Worm (Caenorhabditis elegans) whole organism, mixed stage, embryonic: ENCODE data around the gene ilys-6.

Experiments used
- flh-1 ChIP-seq: fragments of 200-800 bp; sonication (Bioruptor generic); optimal IDR thresholded peaks from 2 replicates; lab custom pipeline; 2018; ENCODE audit warnings: mild to moderate bottlenecking, missing genetic modification characterization, moderate library complexity, missing compliant biosample characterization
- pha-4 ChIP-seq: fragments of 150-350 bp; optimal IDR thresholded peaks from 2 replicates; lab custom pipeline; 2018; ENCODE audit warnings: missing biosample characterization, missing genetic modification reagents, missing genetic modification characterization
- unc-62 ChIP-seq: fragments of 150-350 bp; optimal IDR thresholded peaks from 2 replicates; lab custom pipeline; 2014; ENCODE audit warnings: missing biosample characterization, missing genetic modification reagents, missing genetic modification characterization

- TF ChIP-seq pha-4 (tag; lab: Kevin White, UChicago) (no peak), unc-62 (GFP tag; lab: Kevin White, UChicago) (no peak), flh-1 (GFP tag; lab: Kevin White, UChicago) (no peak)
Measured at ce11 chrIV:4034883-4035282, 28.6 kb downstream of the ilys-6 start, which contains the start of gene hlh-30.
